Fruit fly (Drosophila melanogaster) whole organism: ENCODE measurements around the gene Gad1.

Source experiments
- CG8478 ChIP-seq: fragments of >200 bp; optimal IDR thresholded peaks from 2 replicates; lab custom pipeline; 2018; ENCODE audit warnings: inconsistent platforms
- EcR ChIP-seq, 2 experiments: fragments of >200 bp; optimal IDR thresholded peaks; 2 replicates each; lab custom pipeline; 2017; ENCODE audit warnings: missing biosample characterization in 2 of 2, missing genetic modification characterization in 2 of 2, missing genetic modification reagents in 2 of 2
- pan ChIP-seq: fragments of >200 bp; optimal IDR thresholded peaks from 2 replicates; lab custom pipeline; 2017

- no peak for TF ChIP-seq CG8478 (lab: Kevin White, UChicago)
- TF ChIP-seq EcR (GFP tag; optimal IDR thresholded peaks at IDR 0.05; lab: Kevin White, UChicago): no peak
- TF ChIP-seq pan: no peak
Measured at dm6 chr3L:4040247-4040925, 48.2 kb downstream of the Gad1 start, which contains the start of the genes CG11593 and Rcd5.
